Fruit fly (Drosophila melanogaster): ENCODE results near the gene CG13309.

DNA sequence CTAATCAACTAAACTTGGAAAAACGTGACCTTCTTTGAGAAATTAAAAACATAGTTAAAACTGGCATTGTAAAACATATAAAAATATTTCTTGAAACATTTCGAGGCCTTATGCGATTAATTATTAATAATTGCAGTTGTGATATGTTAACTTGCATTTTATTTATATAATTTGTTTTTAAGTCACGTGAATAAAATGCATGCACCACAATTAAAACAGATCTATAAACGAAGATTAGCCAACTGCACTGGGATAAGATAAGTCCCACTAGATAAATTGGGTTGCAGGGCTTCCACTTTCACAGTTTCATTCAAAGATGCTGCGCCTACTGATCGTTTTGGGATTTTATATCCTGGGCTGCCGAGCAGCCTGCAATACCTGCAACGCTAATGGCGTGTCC lies at the start of gene CG13309:
- TF ChIP-seq Dfd (GFP tag; optimal IDR thresholded peaks at IDR 0.05) (no peak), Hr83 (GFP tag; optimal IDR thresholded peaks at IDR 0.05; ENCODE audit: poor library complexity, severe bottlenecking) (no peak), psq (GFP tag; optimal IDR thresholded peaks at IDR 0.05) (no peak), CrebA (GFP tag; optimal IDR thresholded peaks at IDR 0.05; ENCODE audit: borderline replicate concordance) (no peak), h (GFP tag; optimal IDR thresholded peaks at IDR 0.05) (no peak), tai (GFP tag; optimal IDR thresholded peaks at IDR 0.05) (no peak), woc (GFP tag; optimal IDR thresholded peaks at IDR 0.05) (no peak), OdsH (GFP tag; optimal IDR thresholded peaks at IDR 0.05) (no peak), fru (GFP tag; optimal IDR thresholded peaks at IDR 0.05) (no peak), sv (GFP tag; optimal IDR thresholded peaks at IDR 0.05) (no peak), usp (GFP tag; optimal IDR thresholded peaks at IDR 0.05) (no peak), Hr78 (GFP tag; optimal IDR thresholded peaks at IDR 0.05) (no peak), lola (GFP tag; optimal IDR thresholded peaks at IDR 0.05) (no peak)
